Fruit fly (Drosophila melanogaster) whole organism, prepupa: Measurements from ENCODE around the gene Nubp2.
A peak's percentile ranks its signal among the peaks of the same experiment; 100 is the strongest.

Experiments
- Blimp-1 ChIP-seq: fragments of 200-800 bp; sonication (Bioruptor generic); optimal IDR thresholded peaks from 3 replicates; lab custom pipeline; 2017; ENCODE audit warnings: missing biosample characterization, missing genetic modification characterization, mild to moderate bottlenecking, moderate library complexity, missing genetic modification reagents
- CG10631 ChIP-seq: fragments of 200-800 bp; sonication (Bioruptor generic); optimal IDR thresholded peaks from 2 replicates; lab custom pipeline; 2016; ENCODE audit warnings: missing biosample characterization, missing genetic modification characterization
- CG10669 ChIP-seq: fragments of 200-800 bp; sonication (Bioruptor generic); optimal IDR thresholded peaks from 3 replicates; lab custom pipeline; 2018; ENCODE audit warnings: missing biosample characterization, mild to moderate bottlenecking, missing genetic modification characterization, moderate library complexity
- CG11294 ChIP-seq: fragments of 200-800 bp; sonication (Bioruptor generic); IDR thresholded peaks from 2 replicates; pipeline ENCODE4 v1.3.6; 2022; ENCODE audit warnings: missing biosample characterization, missing genetic modification characterization
- CG11762 ChIP-seq: fragments of 200-800 bp; sonication (Bioruptor generic); optimal IDR thresholded peaks from 3 replicates; lab custom pipeline; 2016; ENCODE audit warnings: missing biosample characterization, missing genetic modification characterization; ENCODE audit not compliant: insufficient read depth
- CG11902 ChIP-seq: fragments of 200-800 bp; sonication (Bioruptor generic); optimal IDR thresholded peaks from 3 replicates; lab custom pipeline; 2016; ENCODE audit warnings: missing biosample characterization, missing genetic modification characterization
- CG15336 ChIP-seq: fragments of 200-800 bp; sonication (Bioruptor generic); IDR thresholded peaks from 2 replicates; pipeline ENCODE4 v1.3.6; 2022; ENCODE audit warnings: missing biosample characterization, missing genetic modification characterization
- CG1621 ChIP-seq: fragments of 200-800 bp; sonication (Bioruptor generic); optimal IDR thresholded peaks from 3 replicates; lab custom pipeline; 2018; ENCODE audit warnings: missing biosample characterization, mild to moderate bottlenecking, missing genetic modification characterization
- CG3919 ChIP-seq: fragments of 200-800 bp; sonication (Bioruptor generic); optimal IDR thresholded peaks from 3 replicates; lab custom pipeline; 2016; ENCODE audit warnings: missing biosample characterization, missing genetic modification characterization
- CG4318 ChIP-seq: fragments of 200-800 bp; sonication (Bioruptor generic); optimal IDR thresholded peaks from 3 replicates; lab custom pipeline; 2017; ENCODE audit warnings: missing biosample characterization, mild to moderate bottlenecking, missing genetic modification characterization
- CG6163 ChIP-seq: fragments of 200-800 bp; sonication (Bioruptor generic); IDR thresholded peaks from 3 replicates; pipeline ENCODE4 v1.3.6; 2022; ENCODE audit warnings: missing biosample characterization, missing genetic modification characterization
- CG6792 ChIP-seq: fragments of 200-800 bp; sonication (Bioruptor generic); optimal IDR thresholded peaks from 3 replicates; lab custom pipeline; 2016; ENCODE audit warnings: missing biosample characterization, missing genetic modification characterization
- CG6808 ChIP-seq: fragments of 200-800 bp; sonication (Bioruptor generic); optimal IDR thresholded peaks from 3 replicates; lab custom pipeline; 2017; ENCODE audit warnings: missing biosample characterization, missing genetic modification characterization, mild to moderate bottlenecking, moderate library complexity, missing genetic modification reagents
- CG6854 ChIP-seq: fragments of 200-800 bp; sonication (Bioruptor generic); optimal IDR thresholded peaks from 2 replicates; lab custom pipeline; 2017; ENCODE audit warnings: missing biosample characterization, mild to moderate bottlenecking, missing genetic modification characterization
- CG7368 ChIP-seq: fragments of 200-800 bp; sonication (Bioruptor generic); optimal IDR thresholded peaks from 3 replicates; lab custom pipeline; 2016; ENCODE audit warnings: missing biosample characterization, missing genetic modification characterization
- CG8319 ChIP-seq: fragments of 200-800 bp; sonication (Bioruptor generic); optimal IDR thresholded peaks from 3 replicates; lab custom pipeline; 2016; ENCODE audit warnings: missing biosample characterization, missing genetic modification characterization
- CG9139 ChIP-seq: fragments of 200-800 bp; sonication (Bioruptor generic); optimal IDR thresholded peaks from 3 replicates; lab custom pipeline; 2017; ENCODE audit warnings: missing biosample characterization, mild to moderate bottlenecking, missing genetic modification characterization
- Eip75B ChIP-seq: fragments of 200-800 bp; sonication (Bioruptor generic); optimal IDR thresholded peaks from 3 replicates; lab custom pipeline; 2016; ENCODE audit warnings: missing biosample characterization, missing genetic modification characterization
- Eip78C ChIP-seq: fragments of 200-800 bp; sonication (Bioruptor generic); peaks from one replicate; lab custom pipeline; 2016; ENCODE audit warnings: missing biosample characterization, missing genetic modification characterization
- Ets96B ChIP-seq: fragments of 200-800 bp; optimal IDR thresholded peaks from 2 replicates; lab custom pipeline; 2019; ENCODE audit warnings: missing biosample characterization, mild to moderate bottlenecking, missing genetic modification characterization, moderate library complexity
- Gug ChIP-seq: fragments of 200-800 bp; sonication (Bioruptor generic); IDR thresholded peaks from 2 replicates; pipeline ENCODE4 v1.3.6; 2022; ENCODE audit warnings: missing biosample characterization, missing genetic modification characterization
- Hr39 ChIP-seq: fragments of 200-800 bp; sonication (Bioruptor generic); optimal IDR thresholded peaks from 2 replicates; lab custom pipeline; 2016; ENCODE audit warnings: missing biosample characterization, missing genetic modification characterization
- Hr4 ChIP-seq: fragments of 200-800 bp; sonication (Bioruptor generic); optimal IDR thresholded peaks from 3 replicates; lab custom pipeline; 2016; ENCODE audit warnings: missing biosample characterization, missing genetic modification characterization
- Lpt ChIP-seq: fragments of 200-800 bp; sonication (Bioruptor generic); optimal IDR thresholded peaks from 3 replicates; lab custom pipeline; 2016; ENCODE audit warnings: missing biosample characterization, missing genetic modification characterization
- Met ChIP-seq: fragments of 200-800 bp; sonication (Bioruptor generic); optimal IDR thresholded peaks from 3 replicates; lab custom pipeline; 2016; ENCODE audit warnings: missing biosample characterization, missing genetic modification characterization
- OdsH ChIP-seq: fragments of 200-800 bp; sonication (Bioruptor generic); optimal IDR thresholded peaks from 3 replicates; lab custom pipeline; 2016; ENCODE audit warnings: missing biosample characterization, missing genetic modification characterization
- Smox ChIP-seq: fragments of 200-800 bp; sonication (Bioruptor generic); optimal IDR thresholded peaks from 3 replicates; lab custom pipeline; 2016; ENCODE audit warnings: missing biosample characterization, missing genetic modification characterization
- Sox14 ChIP-seq: fragments of 200-800 bp; sonication (Bioruptor generic); optimal IDR thresholded peaks from 3 replicates; lab custom pipeline; 2016; ENCODE audit warnings: missing biosample characterization, missing genetic modification characterization
- achi ChIP-seq: fragments of 200-800 bp; sonication (Bioruptor generic); optimal IDR thresholded peaks from 3 replicates; lab custom pipeline; 2016; ENCODE audit warnings: missing biosample characterization, missing genetic modification characterization
- acj6 ChIP-seq: fragments of 200-800 bp; sonication (Bioruptor generic); optimal IDR thresholded peaks from 3 replicates; lab custom pipeline; 2016; ENCODE audit warnings: missing biosample characterization, missing genetic modification characterization
- dac ChIP-seq: fragments of 200-800 bp; sonication (Bioruptor generic); optimal IDR thresholded peaks from 2 replicates; lab custom pipeline; 2017; ENCODE audit warnings: missing biosample characterization, mild to moderate bottlenecking, missing genetic modification characterization
- dsx ChIP-seq: fragments of 200-800 bp; optimal IDR thresholded peaks from 3 replicates; lab custom pipeline; 2019; ENCODE audit warnings: missing biosample characterization, mild to moderate bottlenecking, missing genetic modification characterization, moderate library complexity; ENCODE audit not compliant: poor library complexity, severe bottlenecking
- eg ChIP-seq: fragments of 200-800 bp; sonication (Bioruptor generic); IDR thresholded peaks from 3 replicates; pipeline ENCODE4 v1.3.6; 2022; ENCODE audit warnings: missing biosample characterization, missing genetic modification characterization
- fd59A ChIP-seq: fragments of 200-800 bp; sonication (Bioruptor generic); optimal IDR thresholded peaks from 2 replicates; lab custom pipeline; 2017; ENCODE audit warnings: missing biosample characterization, mild to moderate bottlenecking, missing genetic modification characterization, missing genetic modification reagents
- fd85E ChIP-seq: fragments of 200-800 bp; sonication (Bioruptor generic); optimal IDR thresholded peaks from 3 replicates; lab custom pipeline; 2016; ENCODE audit warnings: missing biosample characterization, missing genetic modification characterization
- fkh ChIP-seq: fragments of 200-800 bp; sonication (Bioruptor generic); optimal IDR thresholded peaks from 3 replicates; lab custom pipeline; 2017; ENCODE audit warnings: missing biosample characterization, mild to moderate bottlenecking, missing genetic modification characterization, moderate library complexity
- lz ChIP-seq: fragments of 200-800 bp; sonication (Bioruptor generic); optimal IDR thresholded peaks from 3 replicates; lab custom pipeline; 2016; ENCODE audit warnings: missing biosample characterization, missing genetic modification characterization
- net ChIP-seq: fragments of 200-800 bp; sonication (Bioruptor generic); optimal IDR thresholded peaks from 3 replicates; lab custom pipeline; 2016; ENCODE audit warnings: missing biosample characterization, missing genetic modification characterization
- pdm3 ChIP-seq: fragments of 200-800 bp; sonication (Bioruptor generic); optimal IDR thresholded peaks from 3 replicates; lab custom pipeline; 2016; ENCODE audit warnings: missing biosample characterization, missing genetic modification characterization
- salr ChIP-seq, 2 experiments: fragments of 200-800 bp; sonication (Bioruptor generic); optimal IDR thresholded peaks; 3 replicates each; lab custom pipeline; 2016 to 2018; ENCODE audit warnings: missing biosample characterization in 2 of 2, missing genetic modification characterization in 2 of 2, mild to moderate bottlenecking in 1 of 2
- spab ChIP-seq: fragments of 200-800 bp; sonication (Bioruptor generic); optimal IDR thresholded peaks from 2 replicates; lab custom pipeline; 2017; ENCODE audit warnings: missing biosample characterization, mild to moderate bottlenecking, missing genetic modification characterization, missing genetic modification reagents
- ss ChIP-seq, 2 experiments: fragments of 200-800 bp; sonication (Bioruptor generic); optimal IDR thresholded peaks; 2 replicates in 1 of 2; 3 replicates in 1 of 2; lab custom pipeline; 2017 to 2018; ENCODE audit warnings: mild to moderate bottlenecking in 2 of 2, missing biosample characterization in 2 of 2, missing genetic modification characterization in 2 of 2, moderate library complexity in 1 of 2
- svp ChIP-seq: fragments of 200-800 bp; sonication (Bioruptor generic); peaks from one replicate; lab custom pipeline; 2016; ENCODE audit warnings: missing biosample characterization, missing genetic modification characterization
- topi ChIP-seq: fragments of 200-800 bp; sonication (Bioruptor generic); optimal IDR thresholded peaks from 3 replicates; lab custom pipeline; 2016; ENCODE audit warnings: missing biosample characterization, missing genetic modification characterization
- vri ChIP-seq: fragments of 200-800 bp; sonication (Bioruptor generic); optimal IDR thresholded peaks from 3 replicates; lab custom pipeline; 2016; ENCODE audit warnings: missing biosample characterization, mild to moderate bottlenecking, missing genetic modification characterization

The Nubp2 gene

dm6 chr3L:20508136-20508635 lies 18.2 kb upstream of the Nubp2 start (continued):
- TF ChIP-seq dsx (GFP tag; lab: Kevin White, UChicago) (peak; percentile 59), CG6163 (GFP tag; lab: Robert Waterston, UW) (no peak; the same call in none of the 3 replicates), Met (GFP tag; lab: Kevin White, UChicago) (peak; percentile 95), CG11902 (GFP tag; lab: Kevin White, UChicago) (peak; percentile 98), CG8319 (GFP tag; lab: Kevin White, UChicago) (peak; percentile 88), Smox (GFP tag; lab: Kevin White, UChicago) (peak; percentile 90), CG6854 (GFP tag; lab: Kevin White, UChicago) (peak; percentile 80), vri (GFP tag; lab: Kevin White, UChicago) (peak; percentile 92), fd59A (GFP tag; lab: Kevin White, UChicago) (peak; percentile 84), CG11294 (peak; percentile 77), CG6808 (GFP tag; lab: Kevin White, UChicago) (peak; percentile 91), Eip75B (peak; percentile 92), Lpt (GFP tag; lab: Kevin White, UChicago) (peak; percentile 85)
- TF ChIP-seq, all 60 proteins: peak for 57

dm6 chr3L:20509121-20509934 lies 17.0 kb upstream of the Nubp2 start:
- TF ChIP-seq lz (peak; percentile 82), Smox (GFP tag; lab: Kevin White, UChicago) (peak; percentile 81), CG4318 (peak; percentile 67), CG10631 (peak; percentile 63), CG6163 (GFP tag; lab: Robert Waterston, UW) (0 out of 3 replicates have a peak, but pooled peaks have one; percentile 26), Hr4 (GFP tag; lab: Kevin White, UChicago) (peak; percentile 84), fkh (peak; percentile 71), Lpt (GFP tag; lab: Kevin White, UChicago) (peak; percentile 67), OdsH (GFP tag; lab: Kevin White, UChicago) (peak; percentile 74), pdm3 (GFP tag; lab: Kevin White, UChicago) (peak; percentile 81), fd85E (GFP tag; lab: Kevin White, UChicago) (no peak), Sox14 (GFP tag; lab: Kevin White, UChicago) (peak; percentile 86), salr (GFP tag; optimal IDR thresholded peaks at IDR 0.05; lab: Kevin White, UChicago) (peak in 1 of 2 experiments; percentile 84), CG11762 (peak; percentile 55), topi (GFP tag; lab: Kevin White, UChicago) (peak; percentile 89), CG6808 (GFP tag; lab: Kevin White, UChicago) (peak; percentile 86), Eip78C (GFP tag; lab: Kevin White, UChicago) (peak; percentile 96), svp (peak; percentile 93), CG1621 (tag; lab: Kevin White, UChicago) (peak; percentile 48), CG6792 (peak; percentile 75), CG9139 (GFP tag; lab: Kevin White, UChicago) (peak; percentile 59), spab (peak; percentile 74), CG3919 (GFP tag; lab: Kevin White, UChicago) (peak; percentile 75), Blimp-1 (GFP tag; lab: Kevin White, UChicago) (peak; percentile 49), eg (peak; percentile 24; the same call in 1 of the 3 replicates), CG15336 (GFP tag; lab: Robert Waterston, UW) (peak; percentile 70), dsx (GFP tag; lab: Kevin White, UChicago) (peak; percentile 71), Gug (GFP tag; lab: Robert Waterston, UW) (peak; percentile 23; the same call in 1 of the 2 replicates), ss (GFP tag; optimal IDR thresholded peaks at IDR 0.05; lab: Kevin White, UChicago) (peak; percentile 72 to 84), Ets96B (tag; lab: Kevin White, UChicago) (peak; percentile 69), CG6854 (GFP tag; lab: Kevin White, UChicago) (peak; percentile 33), CG7368 (GFP tag; lab: Kevin White, UChicago) (peak; percentile 50), dac (GFP tag; lab: Kevin White, UChicago) (peak; percentile 50), net (GFP tag; lab: Kevin White, UChicago) (peak; percentile 84), Hr39 (GFP tag; lab: Kevin White, UChicago) (peak; percentile 72), achi (GFP tag; lab: Kevin White, UChicago) (peak; percentile 78), CG10669 (GFP tag; lab: Kevin White, UChicago) (peak; percentile 72), acj6 (GFP tag; lab: Kevin White, UChicago) (peak; percentile 75), CG11294 (no peak), CG11902 (GFP tag; lab: Kevin White, UChicago) (peak; percentile 49)
